ENCODE assay signal across 2 fruit fly cellular contexts in genomic region chr3R:19162135-19162616, dm6.
TF ChIP-seq lines count a peak whose summit lies in the region.

CG42359 (minus strand) TSS chr3R:19162300.
Nsun5 (minus strand) TSS chr3R:19162300.

TF ChIP-seq in whole organism, embryonic, 481 proteins besides CTCF, POLR2A, EP300 and RAD21 (continued from another document and continues in another):
- TF ChIP-seq disco-r (GFP tag; optimal IDR thresholded peaks at IDR 0.05; lab: Kevin White, UChicago) = peak; percentile 76
- peak; percentile 72 for TF ChIP-seq kay (GFP tag; optimal IDR thresholded peaks at IDR 0.05; lab: Kevin White, UChicago)
- no peak for TF ChIP-seq br (optimal IDR thresholded peaks at IDR 0.05; lab: Kevin White, UChicago)
- peak; percentile 75; the same call in 2 of the 3 replicates for TF ChIP-seq mld (GFP tag; IDR thresholded peaks at IDR 0.05; lab: Robert Waterston, UW; ENCODE audit: partially characterized antibody)
- TF ChIP-seq CG17802 (tag; optimal IDR thresholded peaks at IDR 0.05; lab: Kevin White, UChicago) = peak; percentile 73
- peak; percentile 62; the same call in 1 of the 2 replicates for TF ChIP-seq danr (GFP tag; IDR thresholded peaks at IDR 0.05; lab: Robert Waterston, UW)
- peak; percentile 85 for TF ChIP-seq CG15696 (tag; optimal IDR thresholded peaks at IDR 0.05; lab: Kevin White, UChicago)
- TF ChIP-seq Max (GFP tag; optimal IDR thresholded peaks at IDR 0.05; lab: Kevin White, UChicago) = peak; percentile 97
- TF ChIP-seq zen2 (GFP tag; IDR thresholded peaks at IDR 0.05; lab: Robert Waterston, UW; ENCODE audit: partially characterized antibody) = peak; percentile 85; the same call in 2 of the 3 replicates
- peak; percentile 90 for TF ChIP-seq HLH3B (GFP tag; IDR thresholded peaks at IDR 0.05; lab: Robert Waterston, UW)
- TF ChIP-seq Dfd (GFP tag; optimal IDR thresholded peaks at IDR 0.05; lab: Kevin White, UChicago) = no peak
- TF ChIP-seq CG1792 (GFP tag; optimal IDR thresholded peaks at IDR 0.05; lab: Kevin White, UChicago) = peak; percentile 87
- peak; percentile 85 for TF ChIP-seq wek (GFP tag; optimal IDR thresholded peaks at IDR 0.05; lab: Kevin White, UChicago)
- peak; percentile 62; the same call in 1 of the 2 replicates for TF ChIP-seq Poxn (GFP tag; IDR thresholded peaks at IDR 0.05; lab: Robert Waterston, UW)
- peak; percentile 92 for TF ChIP-seq Rfx (GFP tag; IDR thresholded peaks at IDR 0.05; lab: Robert Waterston, UW)
- TF ChIP-seq CG18476 (GFP tag; optimal IDR thresholded peaks at IDR 0.05; lab: Kevin White, UChicago) = peak; percentile 90
- TF ChIP-seq CG16779 (GFP tag; IDR thresholded peaks at IDR 0.05; lab: Robert Waterston, UW) = 0 out of 2 replicates have a peak, but pooled peaks have one; percentile 35
- TF ChIP-seq CG17612 (GFP tag; IDR thresholded peaks at IDR 0.05; lab: Robert Waterston, UW) = peak; percentile 83
- TF ChIP-seq Lpt (GFP tag; optimal IDR thresholded peaks at IDR 0.05; lab: Kevin White, UChicago) = no peak
- no peak for TF ChIP-seq abd-A (tag; optimal IDR thresholded peaks at IDR 0.05; lab: Kevin White, UChicago)
- TF ChIP-seq B-H1 (GFP tag; IDR thresholded peaks at IDR 0.05; lab: Robert Waterston, UW) = peak; percentile 85
- peak; percentile 97 for TF ChIP-seq Dll (GFP tag; IDR thresholded peaks at IDR 0.05; lab: Robert Waterston, UW; ENCODE audit: partially characterized antibody)
- peak; percentile 99 for TF ChIP-seq cwo (GFP tag; optimal IDR thresholded peaks at IDR 0.05; lab: Kevin White, UChicago)
- peak; percentile 56; the same call in 1 of the 2 replicates for TF ChIP-seq CG10321 (GFP tag; IDR thresholded peaks at IDR 0.05; lab: Robert Waterston, UW)
- peak; percentile 92 for TF ChIP-seq Chrac-16 (GFP tag; optimal IDR thresholded peaks at IDR 0.05; lab: Kevin White, UChicago)
- peak; percentile 96 for TF ChIP-seq CG1603 (tag; optimal IDR thresholded peaks at IDR 0.05; lab: Kevin White, UChicago)
- TF ChIP-seq Hr78 (GFP tag; optimal IDR thresholded peaks at IDR 0.05; lab: Kevin White, UChicago) = peak in 1 of 2 experiments; percentile 41
- peak; percentile 73; the same call in 2 of the 3 replicates for TF ChIP-seq gce (GFP tag; IDR thresholded peaks at IDR 0.05; lab: Robert Waterston, UW)
- peak; percentile 89 for TF ChIP-seq Hr3 (GFP tag; optimal IDR thresholded peaks at IDR 0.05; lab: Kevin White, UChicago)
- TF ChIP-seq CG7556 (GFP tag; optimal IDR thresholded peaks at IDR 0.05; lab: Kevin White, UChicago) = peak; percentile 81
- TF ChIP-seq tin (GFP tag; optimal IDR thresholded peaks at IDR 0.05; lab: Kevin White, UChicago) = peak; percentile 94
- TF ChIP-seq corto (GFP tag; optimal IDR thresholded peaks at IDR 0.05; lab: Kevin White, UChicago) = peak; percentile 26
- TF ChIP-seq stc (GFP tag; IDR thresholded peaks at IDR 0.05; lab: Robert Waterston, UW) = peak; percentile 85
- peak; percentile 88 for TF ChIP-seq lbe (GFP tag; optimal IDR thresholded peaks at IDR 0.05; lab: Kevin White, UChicago)
- TF ChIP-seq CG11696 (GFP tag; IDR thresholded peaks at IDR 0.05; lab: Robert Waterston, UW) = peak; percentile 62; the same call in 1 of the 2 replicates
- peak; percentile 87 for TF ChIP-seq MBD-R2 (GFP tag; IDR thresholded peaks at IDR 0.05; lab: Robert Waterston, UW)
- peak; percentile 92 for TF ChIP-seq CG17328 (GFP tag; IDR thresholded peaks at IDR 0.05; lab: Robert Waterston, UW)
- TF ChIP-seq ken (GFP tag; IDR thresholded peaks at IDR 0.05; lab: Robert Waterston, UW) = peak; percentile 89
- TF ChIP-seq gem (tag; optimal IDR thresholded peaks at IDR 0.05; lab: Kevin White, UChicago) = peak; percentile 94
- peak; percentile 95 for TF ChIP-seq pzg (GFP tag; optimal IDR thresholded peaks at IDR 0.05; lab: Kevin White, UChicago)
- peak; percentile 84 for TF ChIP-seq Asciz (GFP tag; optimal IDR thresholded peaks at IDR 0.05; lab: Kevin White, UChicago)
- peak; percentile 52; the same call in 1 of the 2 replicates for TF ChIP-seq sim (GFP tag; IDR thresholded peaks at IDR 0.05; lab: Robert Waterston, UW)
- peak; percentile 46 for TF ChIP-seq CG2875 (GFP tag; optimal IDR thresholded peaks at IDR 0.05; lab: Kevin White, UChicago)
- TF ChIP-seq CG12155 (GFP tag; optimal IDR thresholded peaks at IDR 0.05; lab: Kevin White, UChicago) = peak; percentile 90
- TF ChIP-seq p53 (GFP tag; optimal IDR thresholded peaks at IDR 0.05; lab: Kevin White, UChicago) = peak; percentile 83
- peak; percentile 61; the same call in 1 of the 2 replicates for TF ChIP-seq ham (GFP tag; IDR thresholded peaks at IDR 0.05; lab: Robert Waterston, UW)
- peak in 1 of 3 experiments; percentile 83 for TF ChIP-seq lola (GFP tag; optimal IDR thresholded peaks at IDR 0.05; lab: Kevin White, UChicago)
- peak; percentile 75 for TF ChIP-seq salm (tag; optimal IDR thresholded peaks at IDR 0.05; lab: Kevin White, UChicago)
- peak; percentile 85 for TF ChIP-seq CG10147 (GFP tag; optimal IDR thresholded peaks at IDR 0.05; lab: Kevin White, UChicago)
- no peak for TF ChIP-seq pita (GFP tag; optimal IDR thresholded peaks at IDR 0.05; lab: Kevin White, UChicago)
- peak; percentile 83 for TF ChIP-seq CG4820 (GFP tag; optimal IDR thresholded peaks at IDR 0.05; lab: Kevin White, UChicago)
- TF ChIP-seq CG34224 (GFP tag; IDR thresholded peaks at IDR 0.05; lab: Robert Waterston, UW; ENCODE audit: partially characterized antibody) = peak; percentile 93
- TF ChIP-seq Dp (GFP tag; optimal IDR thresholded peaks at IDR 0.05; lab: Kevin White, UChicago) = peak; percentile 95
- peak; percentile 83 for TF ChIP-seq CG14050 (GFP tag; IDR thresholded peaks at IDR 0.05; lab: Robert Waterston, UW)
- peak; percentile 85 for TF ChIP-seq CG12071 (GFP tag; optimal IDR thresholded peaks at IDR 0.05; lab: Kevin White, UChicago)
- TF ChIP-seq insv (GFP tag; optimal IDR thresholded peaks at IDR 0.05; lab: Kevin White, UChicago) = peak in 1 of 2 experiments; percentile 59
- peak; percentile 87 for TF ChIP-seq CG15601 (tag; optimal IDR thresholded peaks at IDR 0.05; lab: Kevin White, UChicago)
- TF ChIP-seq CG8281 (tag; optimal IDR thresholded peaks at IDR 0.05; lab: Kevin White, UChicago) = peak; percentile 47
- TF ChIP-seq fd96Cb (tag; optimal IDR thresholded peaks at IDR 0.05; lab: Kevin White, UChicago) = peak; percentile 86
- peak; percentile 86 for TF ChIP-seq grau (tag; optimal IDR thresholded peaks at IDR 0.05; lab: Kevin White, UChicago)
- TF ChIP-seq dpn (GFP tag; optimal IDR thresholded peaks at IDR 0.05; lab: Kevin White, UChicago) = peak; percentile 93 to 95
- TF ChIP-seq CG3407 (GFP tag; optimal IDR thresholded peaks at IDR 0.05; lab: Kevin White, UChicago) = peak; percentile 73

TF ChIP-seq in whole organism, prepupa, 60 proteins besides CTCF, POLR2A, EP300 and RAD21 (continued from another document):
- TF ChIP-seq Sox102F (GFP tag; optimal IDR thresholded peaks at IDR 0.05; lab: Kevin White, UChicago) (peak; percentile 81), ss (GFP tag; optimal IDR thresholded peaks at IDR 0.05; lab: Kevin White, UChicago) (peak; percentile 9 to 60), CG3032 (tag; optimal IDR thresholded peaks at IDR 0.05; lab: Kevin White, UChicago) (peak; percentile 83), Sox14 (GFP tag; optimal IDR thresholded peaks at IDR 0.05; lab: Kevin White, UChicago) (peak; percentile 88), CG31627 (GFP tag; optimal IDR thresholded peaks at IDR 0.05; lab: Kevin White, UChicago) (peak; percentile 88), CG1621 (tag; optimal IDR thresholded peaks at IDR 0.05; lab: Kevin White, UChicago) (peak; percentile 62), CG11902 (GFP tag; optimal IDR thresholded peaks at IDR 0.05; lab: Kevin White, UChicago) (peak; percentile 65), Ets21C (GFP tag; optimal IDR thresholded peaks at IDR 0.05; lab: Kevin White, UChicago) (peak; percentile 78), OdsH (GFP tag; optimal IDR thresholded peaks at IDR 0.05; lab: Kevin White, UChicago) (peak; percentile 87)
